Fruit fly (Drosophila melanogaster) whole organism, embryonic: Measurements from ENCODE around the gene CG13084.

Experiments
- ATbp ChIP-seq: fragments of 200-800 bp; sonication (Bioruptor generic); optimal IDR thresholded peaks from 2 replicates; lab custom pipeline; 2017; ENCODE audit warnings: missing biosample characterization, mild to moderate bottlenecking, missing genetic modification characterization, missing genetic modification reagents
- Ada2b ChIP-seq: fragments of 200-800 bp; sonication (Bioruptor generic); IDR thresholded peaks from 2 replicates; pipeline ENCODE4 v1.3.6; 2022; ENCODE audit warnings: missing biosample characterization, missing genetic modification characterization
- Awh ChIP-seq: fragments of 200-800 bp; sonication (Bioruptor generic); IDR thresholded peaks from 2 replicates; pipeline ENCODE4, ENCODE4 v1.3.6; 2022; ENCODE audit warnings: missing biosample characterization, missing genetic modification characterization
- C15 ChIP-seq: fragments of 200-800 bp; sonication (Bioruptor generic); IDR thresholded peaks from 3 replicates; pipeline ENCODE4 v1.3.6; 2022; ENCODE audit warnings: missing biosample characterization, missing genetic modification characterization
- CG11504 ChIP-seq: fragments of 200-800 bp; sonication (Bioruptor generic); optimal IDR thresholded peaks from 3 replicates; lab custom pipeline; 2019; ENCODE audit warnings: missing biosample characterization, mild to moderate bottlenecking, missing genetic modification characterization, moderate library complexity
- CG12744 ChIP-seq: fragments of 200-800 bp; sonication (Bioruptor generic); optimal IDR thresholded peaks from 2 replicates; lab custom pipeline; 2016; ENCODE audit warnings: missing biosample characterization, missing genetic modification characterization
- CG13287 ChIP-seq: fragments of 200-800 bp; sonication (Bioruptor generic); IDR thresholded peaks from 2 replicates; pipeline ENCODE4 v1.3.6; 2022; ENCODE audit warnings: missing biosample characterization, missing genetic modification characterization; ENCODE audit not compliant: partially characterized antibody
- CG13624 ChIP-seq: fragments of 200-800 bp; sonication (Bioruptor generic); optimal IDR thresholded peaks from 2 replicates; lab custom pipeline; 2016; ENCODE audit warnings: missing biosample characterization, missing genetic modification characterization
- CG14965 ChIP-seq: fragments of 200-800 bp; sonication (Bioruptor generic); optimal IDR thresholded peaks from 2 replicates; lab custom pipeline; 2016; ENCODE audit warnings: missing biosample characterization, missing genetic modification characterization, borderline replicate concordance
- CG30020 ChIP-seq: fragments of 200-800 bp; optimal IDR thresholded peaks from 2 replicates; lab custom pipeline; 2019; ENCODE audit warnings: missing biosample characterization, mild to moderate bottlenecking, missing genetic modification characterization, moderate library complexity
- CG30403 ChIP-seq: fragments of 200-800 bp; sonication (Bioruptor generic); optimal IDR thresholded peaks from 3 replicates; lab custom pipeline; 2016; ENCODE audit warnings: missing biosample characterization, missing genetic modification characterization
- CG3065 ChIP-seq: fragments of 200-800 bp; sonication (Bioruptor generic); optimal IDR thresholded peaks from 2 replicates; lab custom pipeline; 2016; ENCODE audit warnings: missing biosample characterization, missing genetic modification characterization
- CG32767 ChIP-seq: fragments of 200-800 bp; sonication (Bioruptor generic); IDR thresholded peaks from 2 replicates; pipeline ENCODE4 v1.3.6; 2022; ENCODE audit warnings: missing biosample characterization, missing genetic modification characterization
- CG4328 ChIP-seq: fragments of 200-800 bp; sonication (Bioruptor generic); optimal IDR thresholded peaks from 3 replicates; lab custom pipeline; 2017; ENCODE audit warnings: missing biosample characterization, missing genetic modification reagents, missing genetic modification characterization
- CG5245 ChIP-seq: fragments of 200-800 bp; sonication (Bioruptor generic); optimal IDR thresholded peaks from 3 replicates; lab custom pipeline; 2016; ENCODE audit warnings: missing biosample characterization, missing genetic modification characterization
- CG5953 ChIP-seq: fragments of 200-800 bp; sonication (Bioruptor generic); IDR thresholded peaks from 2 replicates; pipeline ENCODE4 v1.3.6; 2022; ENCODE audit warnings: missing biosample characterization, missing genetic modification characterization
- CG6765 ChIP-seq: fragments of 200-800 bp; sonication (Bioruptor generic); optimal IDR thresholded peaks from 3 replicates; lab custom pipeline; 2017; ENCODE audit warnings: missing biosample characterization, mild to moderate bottlenecking, missing genetic modification characterization
- CG7987 ChIP-seq: fragments of 200-800 bp; sonication (Bioruptor generic); optimal IDR thresholded peaks from 2 replicates; lab custom pipeline; 2018; ENCODE audit warnings: missing biosample characterization, mild to moderate bottlenecking, missing genetic modification characterization, moderate library complexity
- CG8478 ChIP-seq: fragments of >200 bp; optimal IDR thresholded peaks from 2 replicates; lab custom pipeline; 2018
- CG9609 ChIP-seq: fragments of 200-800 bp; sonication (Bioruptor generic); optimal IDR thresholded peaks from 3 replicates; lab custom pipeline; 2016; ENCODE audit warnings: missing biosample characterization, missing genetic modification characterization
- Chrac-16 ChIP-seq: fragments of 200-800 bp; sonication (Bioruptor generic); optimal IDR thresholded peaks from 3 replicates; lab custom pipeline; 2016; ENCODE audit warnings: missing biosample characterization, missing genetic modification characterization
- D19A ChIP-seq: fragments of 200-800 bp; optimal IDR thresholded peaks from 3 replicates; lab custom pipeline; 2019; ENCODE audit warnings: missing biosample characterization, mild to moderate bottlenecking, missing genetic modification characterization, moderate library complexity
- Gsc ChIP-seq: fragments of 200-800 bp; sonication (Bioruptor generic); IDR thresholded peaks from 2 replicates; pipeline ENCODE4 v1.3.6; 2022; ENCODE audit warnings: missing biosample characterization, missing genetic modification characterization
- HmgD ChIP-seq: fragments of 200-800 bp; sonication (Bioruptor generic); optimal IDR thresholded peaks from 3 replicates; lab custom pipeline; 2016; ENCODE audit warnings: missing biosample characterization, missing genetic modification characterization
- Hmr ChIP-seq: fragments of 200-800 bp; sonication (Bioruptor generic); optimal IDR thresholded peaks from 3 replicates; lab custom pipeline; 2017; ENCODE audit warnings: mild to moderate bottlenecking, missing biosample characterization, missing genetic modification reagents, missing genetic modification characterization
- Hr51 ChIP-seq, 2 experiments: fragments of 200-800 bp; sonication (Bioruptor generic); optimal IDR thresholded peaks; 2 replicates in 1 of 2; 3 replicates in 1 of 2; lab custom pipeline; 2016 to 2018; ENCODE audit warnings: missing biosample characterization in 2 of 2, missing genetic modification characterization in 2 of 2, mild to moderate bottlenecking in 1 of 2, moderate library complexity in 1 of 2
- MTF-1 ChIP-seq: fragments of 200-800 bp; sonication (Bioruptor generic); optimal IDR thresholded peaks from 2 replicates; lab custom pipeline; 2018; ENCODE audit warnings: missing biosample characterization, mild to moderate bottlenecking, missing genetic modification characterization, borderline replicate concordance
- Usf ChIP-seq: fragments of 200-800 bp; sonication (Bioruptor generic); optimal IDR thresholded peaks from 2 replicates; lab custom pipeline; 2017; ENCODE audit warnings: missing genotype, missing biosample characterization, missing genetic modification characterization
- bcd ChIP-seq: fragments of 200-800 bp; sonication (Bioruptor generic); optimal IDR thresholded peaks from 2 replicates; lab custom pipeline; 2017; ENCODE audit warnings: missing biosample characterization, mild to moderate bottlenecking, missing genetic modification characterization
- croc ChIP-seq: fragments of 200-800 bp; sonication (Bioruptor generic); conservative IDR thresholded peaks from 3 replicates; pipeline ENCODE4 v1.3.6; 2022; ENCODE audit warnings: missing biosample characterization, missing genetic modification characterization
- dati ChIP-seq: fragments of 200-800 bp; sonication (Bioruptor generic); IDR thresholded peaks from 2 replicates; pipeline ENCODE4 v1.3.6; 2022; ENCODE audit warnings: missing biosample characterization, missing genetic modification characterization
- ems ChIP-seq: fragments of 200-800 bp; sonication (Bioruptor generic); optimal IDR thresholded peaks from 3 replicates; lab custom pipeline; 2016; ENCODE audit warnings: missing biosample characterization, missing genetic modification characterization
- fd102C ChIP-seq: fragments of 200-800 bp; sonication (Bioruptor generic); optimal IDR thresholded peaks from 2 replicates; lab custom pipeline; 2018; ENCODE audit warnings: missing biosample characterization, mild to moderate bottlenecking, missing genetic modification characterization, moderate library complexity
- gce ChIP-seq: fragments of 200-800 bp; sonication (Bioruptor generic); IDR thresholded peaks from 3 replicates; pipeline ENCODE4 v1.3.6; 2022; ENCODE audit warnings: missing biosample characterization, missing genetic modification characterization
- grn ChIP-seq: fragments of 200-800 bp; sonication (Bioruptor generic); optimal IDR thresholded peaks from 3 replicates; lab custom pipeline; 2017; ENCODE audit warnings: missing biosample characterization, missing genetic modification characterization
- inv ChIP-seq: fragments of 200-800 bp; sonication (Bioruptor generic); IDR thresholded peaks from 2 replicates; pipeline ENCODE4 v1.3.6; 2022; ENCODE audit warnings: missing biosample characterization, missing genetic modification characterization; ENCODE audit not compliant: partially characterized antibody
- kah ChIP-seq: fragments of 200-800 bp; sonication (Bioruptor generic); optimal IDR thresholded peaks from 2 replicates; lab custom pipeline; 2018; ENCODE audit warnings: missing biosample characterization, mild to moderate bottlenecking, missing genetic modification characterization
- kni ChIP-seq: fragments of 200-800 bp; sonication (Bioruptor generic); optimal IDR thresholded peaks from 3 replicates; lab custom pipeline; 2017; ENCODE audit warnings: mild to moderate bottlenecking, missing biosample characterization, missing genetic modification reagents, missing genetic modification characterization
- lab ChIP-seq: fragments of 200-800 bp; sonication (Bioruptor generic); optimal IDR thresholded peaks from 3 replicates; lab custom pipeline; 2017; ENCODE audit warnings: missing biosample characterization, missing genetic modification characterization, mild to moderate bottlenecking, moderate library complexity, missing genetic modification reagents
- mam ChIP-seq: fragments of 200-800 bp; sonication (Bioruptor generic); optimal IDR thresholded peaks from 3 replicates; lab custom pipeline; 2016; ENCODE audit warnings: missing biosample characterization, missing genetic modification characterization
- nau ChIP-seq: fragments of 200-800 bp; sonication (Bioruptor generic); optimal IDR thresholded peaks from 3 replicates; lab custom pipeline; 2017; ENCODE audit warnings: missing biosample characterization, mild to moderate bottlenecking, missing genetic modification characterization, missing genetic modification reagents
- nerfin-1 ChIP-seq: fragments of 200-800 bp; sonication (Bioruptor generic); optimal IDR thresholded peaks from 3 replicates; lab custom pipeline; 2019; ENCODE audit warnings: missing biosample characterization, mild to moderate bottlenecking, missing genetic modification characterization, moderate library complexity
- nerfin-2 ChIP-seq: fragments of 200-800 bp; sonication (Bioruptor generic); IDR thresholded peaks from 2 replicates; pipeline ENCODE4 v1.3.6; 2022; ENCODE audit warnings: missing biosample characterization, missing genetic modification characterization; ENCODE audit not compliant: partially characterized antibody
- nmo ChIP-seq: fragments of 200-800 bp; sonication (Bioruptor generic); optimal IDR thresholded peaks from 2 replicates; lab custom pipeline; 2018; ENCODE audit warnings: missing biosample characterization, mild to moderate bottlenecking, missing genetic modification characterization, moderate library complexity
- oc ChIP-seq: fragments of 200-800 bp; sonication (Bioruptor generic); optimal IDR thresholded peaks from 2 replicates; lab custom pipeline; 2018; ENCODE audit warnings: missing biosample characterization, mild to moderate bottlenecking, missing genetic modification characterization, moderate library complexity
- onecut ChIP-seq: fragments of 200-800 bp; sonication (Bioruptor generic); IDR thresholded peaks from 2 replicates; pipeline ENCODE4 v1.3.6; 2022; ENCODE audit warnings: missing biosample characterization, missing genetic modification characterization
- shn ChIP-seq: fragments of 200-800 bp; sonication (Bioruptor generic); optimal IDR thresholded peaks from 3 replicates; lab custom pipeline; 2016; ENCODE audit warnings: missing biosample characterization, missing genetic modification characterization
- sna ChIP-seq: fragments of 200-800 bp; sonication (Bioruptor generic); IDR thresholded peaks from 2 replicates; pipeline ENCODE4 v1.3.6; 2022; ENCODE audit warnings: missing biosample characterization, missing genetic modification characterization; ENCODE audit not compliant: partially characterized antibody
- tll ChIP-seq, 2 experiments: fragments of 200-800 bp in 1 of 2; fragments of >200 bp in 1 of 2; sonication (Bioruptor generic) in 1 of 2; optimal IDR thresholded peaks; 2 replicates each; lab custom pipeline; 2017 to 2019; ENCODE audit warnings: missing biosample characterization in 2 of 2, missing genetic modification characterization in 2 of 2, mild to moderate bottlenecking in 1 of 2, moderate library complexity in 1 of 2

The CG13084 gene

dm6 chr2L:19533247-19533646, 48.5 kb downstream of the CG13084 start, which contains the start of gene CG33116 (continued):
- TF ChIP-seq CG13287 (GFP tag; lab: Robert Waterston, UW) (peak; percentile 54), Ada2b (GFP tag; lab: Robert Waterston, UW) (peak; percentile 59; the same call in 1 of the 2 replicates), CG13624 (GFP tag; lab: Kevin White, UChicago) (peak; percentile 85), Gsc (GFP tag; lab: Robert Waterston, UW) (no peak), nerfin-1 (tag; lab: Kevin White, UChicago) (peak; percentile 80), shn (GFP tag; lab: Kevin White, UChicago) (peak; percentile 89), gce (GFP tag; lab: Robert Waterston, UW) (peak; percentile 27; the same call in 1 of the 3 replicates), croc (peak; percentile 46; the same call in 2 of the 3 replicates), MTF-1 (GFP tag; lab: Kevin White, UChicago) (peak; percentile 77), D19A (peak; percentile 75), CG8478 (lab: Kevin White, UChicago) (no peak), mam (GFP tag; lab: Kevin White, UChicago) (peak; percentile 87), sna (GFP tag; lab: Robert Waterston, UW) (no peak), Awh (GFP tag; lab: Robert Waterston, UW) (peak; percentile 71; the same call in 1 of the 2 replicates), CG32767 (0 out of 2 replicates have a peak, but pooled peaks have one; percentile 54), CG5953 (peak; percentile 70), CG30020 (tag; lab: Kevin White, UChicago) (peak; percentile 61), Usf (GFP tag; lab: Kevin White, UChicago) (peak; percentile 65), nmo (GFP tag; lab: Kevin White, UChicago) (peak; percentile 83), HmgD (GFP tag; lab: Kevin White, UChicago) (peak; percentile 70), CG6765 (GFP tag; lab: Kevin White, UChicago) (peak; percentile 71), CG14965 (peak; percentile 44), nerfin-2 (0 out of 2 replicates have a peak, but pooled peaks have one; percentile 15), Hr51 (GFP tag; optimal IDR thresholded peaks at IDR 0.05; lab: Kevin White, UChicago) (peak; percentile 75 to 76), CG4328 (peak; percentile 38), CG5245 (GFP tag; lab: Kevin White, UChicago) (peak; percentile 76), kni (GFP tag; lab: Kevin White, UChicago) (peak; percentile 12), dati (GFP tag; lab: Robert Waterston, UW) (no peak), CG3065 (GFP tag; lab: Kevin White, UChicago) (peak; percentile 18), oc (peak; percentile 50), lab (GFP tag; lab: Kevin White, UChicago) (peak; percentile 90), onecut (GFP tag; lab: Robert Waterston, UW) (peak; percentile 81), CG11504 (tag; lab: Kevin White, UChicago) (peak; percentile 84), CG9609 (GFP tag; lab: Kevin White, UChicago) (peak; percentile 83), kah (GFP tag; lab: Kevin White, UChicago) (peak; percentile 43), ATbp (GFP tag; lab: Kevin White, UChicago) (peak; percentile 75), tll (GFP tag; optimal IDR thresholded peaks at IDR 0.05; lab: Kevin White, UChicago) (no peak), bcd (peak; percentile 85), CG7987 (GFP tag; lab: Kevin White, UChicago) (peak; percentile 73), Hmr (GFP tag; lab: Kevin White, UChicago) (peak; percentile 88), CG12744 (GFP tag; lab: Kevin White, UChicago) (peak; percentile 71), inv (GFP tag; lab: Robert Waterston, UW) (peak; percentile 23; the same call in 1 of the 2 replicates), C15 (GFP tag; lab: Robert Waterston, UW) (0 out of 3 replicates have a peak, but pooled peaks have one; percentile 22), nau (GFP tag; lab: Kevin White, UChicago) (no peak), CG30403 (GFP tag; lab: Kevin White, UChicago) (peak; percentile 87), Chrac-16 (GFP tag; lab: Kevin White, UChicago) (peak; percentile 81), ems (GFP tag; lab: Kevin White, UChicago) (peak; percentile 83), fd102C (no peak), grn (peak; percentile 25)
